Worm (Caenorhabditis elegans): ENCODE results near the gene mob-4.

ce11 chrIII:8181581-8181980 is 43.3 kb upstream of the mob-4 start, which contains the start of gene spc-2:
- TF ChIP-seq tra-4 (tag; optimal IDR thresholded peaks at IDR 0.05) (no peak), B0310.2 (tag; optimal IDR thresholded peaks at IDR 0.05) (no peak), ama-1 (optimal IDR thresholded peaks at IDR 0.05) (no peak), flt-1 (GFP tag; IDR thresholded peaks at IDR 0.05) (no peak), ceh-36 (tag; optimal IDR thresholded peaks at IDR 0.05) (no peak), sea-1 (GFP tag; conservative IDR thresholded peaks at IDR 0.05) (no peak), aly-1 (tag; optimal IDR thresholded peaks at IDR 0.05) (no peak), hnd-1 (tag; optimal IDR thresholded peaks at IDR 0.05) (no peak), tbx-37 (GFP tag; conservative IDR thresholded peaks at IDR 0.05) (no peak), hmbx-1 (tag; optimal IDR thresholded peaks at IDR 0.05) (no peak), F13C5.2 (tag; optimal IDR thresholded peaks at IDR 0.05) (no peak), pes-1 (GFP tag; IDR thresholded peaks at IDR 0.05) (no peak)
